Fruit fly (Drosophila melanogaster) whole organism, embryonic: ENCODE data around the gene CG13833.
A peak's percentile ranks its signal among the peaks of the same experiment; 100 is the strongest.

Experiments used
- Bdp1 ChIP-seq: fragments of 200-800 bp; sonication (Bioruptor generic); optimal IDR thresholded peaks from 3 replicates; lab custom pipeline; 2016; ENCODE audit warnings: missing biosample characterization, missing genetic modification characterization
- CG10274 ChIP-seq: fragments of 200-800 bp; sonication (Bioruptor generic); optimal IDR thresholded peaks from 3 replicates; lab custom pipeline; 2017; ENCODE audit warnings: missing biosample characterization, mild to moderate bottlenecking, missing genetic modification characterization
- CG11247 ChIP-seq: fragments of 200-800 bp; sonication (Bioruptor generic); IDR thresholded peaks from 2 replicates; pipeline ENCODE4 v1.3.6; 2022; ENCODE audit warnings: missing biosample characterization, missing genetic modification characterization
- CG11696 ChIP-seq: fragments of 200-800 bp; sonication (Bioruptor generic); IDR thresholded peaks from 2 replicates; pipeline ENCODE4 v1.3.6; 2022; ENCODE audit warnings: missing biosample characterization, missing genetic modification characterization
- CG12659 ChIP-seq: fragments of 200-800 bp; sonication (Bioruptor generic); optimal IDR thresholded peaks from 3 replicates; lab custom pipeline; 2017; ENCODE audit warnings: mild to moderate bottlenecking, missing biosample characterization, missing genetic modification reagents, missing genetic modification characterization
- CG13287 ChIP-seq: fragments of 200-800 bp; sonication (Bioruptor generic); IDR thresholded peaks from 2 replicates; pipeline ENCODE4 v1.3.6; 2022; ENCODE audit warnings: missing biosample characterization, missing genetic modification characterization; ENCODE audit not compliant: partially characterized antibody
- CG13424 ChIP-seq: fragments of 200-800 bp; sonication (Bioruptor generic); optimal IDR thresholded peaks from 2 replicates; lab custom pipeline; 2019; ENCODE audit warnings: missing biosample characterization, mild to moderate bottlenecking, missing genetic modification characterization, moderate library complexity
- CG1603 ChIP-seq: fragments of 200-800 bp; sonication (Bioruptor generic); optimal IDR thresholded peaks from 2 replicates; lab custom pipeline; 2019; ENCODE audit warnings: missing biosample characterization, mild to moderate bottlenecking, missing genetic modification characterization, moderate library complexity
- CG17829 ChIP-seq: fragments of 200-800 bp; optimal IDR thresholded peaks from 2 replicates; lab custom pipeline; 2019; ENCODE audit warnings: missing biosample characterization, mild to moderate bottlenecking, missing genetic modification characterization, moderate library complexity
- CG17912 ChIP-seq: fragments of 200-800 bp; sonication (Bioruptor generic); optimal IDR thresholded peaks from 2 replicates; lab custom pipeline; 2018; ENCODE audit warnings: missing biosample characterization, mild to moderate bottlenecking, missing genetic modification characterization
- CG18011 ChIP-seq: fragments of 200-800 bp; sonication (Bioruptor generic); optimal IDR thresholded peaks from 2 replicates; lab custom pipeline; 2017; ENCODE audit warnings: missing biosample characterization, missing genetic modification characterization, mild to moderate bottlenecking, moderate library complexity, missing genotype
- CG2120 ChIP-seq: fragments of 200-800 bp; sonication (Bioruptor generic); optimal IDR thresholded peaks from 3 replicates; lab custom pipeline; 2016; ENCODE audit warnings: missing biosample characterization, missing genetic modification characterization
- CG3847 ChIP-seq: fragments of 200-800 bp; sonication (Bioruptor generic); IDR thresholded peaks from 2 replicates; pipeline ENCODE4 v1.3.6; 2022; ENCODE audit warnings: missing biosample characterization, missing genetic modification characterization
- CG6175 ChIP-seq: fragments of 200-800 bp; sonication (Bioruptor generic); IDR thresholded peaks from 3 replicates; pipeline ENCODE4 v1.3.6; 2022; ENCODE audit warnings: missing biosample characterization, missing genetic modification characterization
- CG8290 ChIP-seq, 3 experiments: fragments of 200-800 bp; sonication (Bioruptor generic); optimal IDR thresholded peaks; 2 replicates each; lab custom pipeline; 2016 to 2019; ENCODE audit warnings: missing biosample characterization in 3 of 3, missing genetic modification characterization in 3 of 3, mild to moderate bottlenecking in 2 of 3, moderate library complexity in 1 of 3
- CG8478 ChIP-seq: fragments of >200 bp; optimal IDR thresholded peaks from 2 replicates; lab custom pipeline; 2018
- Eip74EF ChIP-seq, 2 experiments: fragments of 200-800 bp in 1 of 2; fragments of >200 bp in 1 of 2; sonication (Bioruptor generic) in 1 of 2; optimal IDR thresholded peaks; 2 replicates each; lab custom pipeline; 2017 to 2019; ENCODE audit warnings: missing biosample characterization in 2 of 2, missing genetic modification characterization in 2 of 2, mild to moderate bottlenecking in 1 of 2, moderate library complexity in 1 of 2
- HLH3B ChIP-seq: fragments of 200-800 bp; sonication (Bioruptor generic); IDR thresholded peaks from 2 replicates; pipeline ENCODE4 v1.3.6; 2022; ENCODE audit warnings: missing biosample characterization, missing genetic modification characterization
- MTF-1 ChIP-seq: fragments of 200-800 bp; sonication (Bioruptor generic); optimal IDR thresholded peaks from 2 replicates; lab custom pipeline; 2018; ENCODE audit warnings: missing biosample characterization, mild to moderate bottlenecking, missing genetic modification characterization, borderline replicate concordance
- Med ChIP-seq: fragments of 200-800 bp; sonication (Bioruptor generic); peaks from one replicate; lab custom pipeline; 2016; ENCODE audit warnings: missing biosample characterization, missing genetic modification characterization, mild to moderate bottlenecking, inconsistent platforms, moderate library complexity
- Rfx ChIP-seq: fragments of 200-800 bp; sonication (Bioruptor generic); IDR thresholded peaks from 2 replicates; pipeline ENCODE4 v1.3.6; 2022; ENCODE audit warnings: missing biosample characterization, missing genetic modification characterization
- Sry-δ ChIP-seq: fragments of 200-800 bp; sonication (Bioruptor generic); optimal IDR thresholded peaks from 2 replicates; lab custom pipeline; 2016; ENCODE audit warnings: missing biosample characterization, missing genetic modification characterization
- Vsx1 ChIP-seq: fragments of 200-800 bp; sonication (Bioruptor generic); optimal IDR thresholded peaks from 2 replicates; lab custom pipeline; 2017; ENCODE audit warnings: missing biosample characterization, mild to moderate bottlenecking, missing genetic modification characterization, missing genetic modification reagents
- aop ChIP-seq: fragments of 200-800 bp; sonication (Bioruptor generic); IDR thresholded peaks from 2 replicates; pipeline ENCODE4 v1.3.6; 2022; ENCODE audit warnings: missing biosample characterization, missing genetic modification characterization
- ato ChIP-seq: fragments of 200-800 bp; sonication (Bioruptor generic); IDR thresholded peaks from 2 replicates; pipeline ENCODE4 v1.3.6; 2022; ENCODE audit warnings: missing biosample characterization, missing genetic modification characterization; ENCODE audit not compliant: partially characterized antibody
- cato ChIP-seq: fragments of 200-800 bp; sonication (Bioruptor generic); optimal IDR thresholded peaks from 2 replicates; lab custom pipeline; 2016; ENCODE audit warnings: missing biosample characterization, missing genetic modification characterization, borderline replicate concordance
- croc ChIP-seq: fragments of 200-800 bp; sonication (Bioruptor generic); conservative IDR thresholded peaks from 3 replicates; pipeline ENCODE4 v1.3.6; 2022; ENCODE audit warnings: missing biosample characterization, missing genetic modification characterization
- crol ChIP-seq: fragments of 200-800 bp; sonication (Bioruptor generic); IDR thresholded peaks from 2 replicates; pipeline ENCODE4 v1.3.6; 2022; ENCODE audit warnings: missing biosample characterization, missing genetic modification characterization
- ewg ChIP-seq: fragments of 200-800 bp; sonication (Bioruptor generic); optimal IDR thresholded peaks from 3 replicates; lab custom pipeline; 2017; ENCODE audit warnings: mild to moderate bottlenecking, missing biosample characterization, missing genetic modification reagents, missing genetic modification characterization
- grn ChIP-seq: fragments of 200-800 bp; sonication (Bioruptor generic); optimal IDR thresholded peaks from 3 replicates; lab custom pipeline; 2017; ENCODE audit warnings: missing biosample characterization, missing genetic modification characterization
- gt ChIP-seq: fragments of 200-800 bp; sonication (Bioruptor generic); IDR thresholded peaks from 2 replicates; pipeline ENCODE4 v1.3.6; 2022; ENCODE audit warnings: missing biosample characterization, missing genetic modification characterization
- insv ChIP-seq, 2 experiments: fragments of 200-800 bp; sonication (Bioruptor generic); optimal IDR thresholded peaks; 3 replicates each; lab custom pipeline; 2016 to 2018; ENCODE audit warnings: missing biosample characterization in 2 of 2, missing genetic modification characterization in 2 of 2
- inv ChIP-seq: fragments of 200-800 bp; sonication (Bioruptor generic); IDR thresholded peaks from 2 replicates; pipeline ENCODE4 v1.3.6; 2022; ENCODE audit warnings: missing biosample characterization, missing genetic modification characterization; ENCODE audit not compliant: partially characterized antibody
- lov ChIP-seq, 2 experiments: fragments of 200-800 bp in 1 of 2; fragments of >200 bp in 1 of 2; sonication (Bioruptor generic) in 1 of 2; IDR thresholded peaks in 1 of 2; optimal IDR thresholded peaks in 1 of 2; 2 replicates in 1 of 2; 3 replicates in 1 of 2; pipeline versions ENCODE4 v1.3.6 to Lab custom; 2017 to 2022; ENCODE audit warnings: missing biosample characterization in 1 of 2, missing genetic modification characterization in 1 of 2
- luna ChIP-seq: fragments of 200-800 bp; sonication (Bioruptor generic); optimal IDR thresholded peaks from 2 replicates; lab custom pipeline; 2016; ENCODE audit warnings: missing biosample characterization, missing genetic modification characterization
- mirr ChIP-seq: fragments of 200-800 bp; sonication (Bioruptor generic); optimal IDR thresholded peaks from 3 replicates; lab custom pipeline; 2018; ENCODE audit warnings: missing biosample characterization, mild to moderate bottlenecking, missing genetic modification characterization
- pros ChIP-seq: fragments of 200-800 bp; sonication (Bioruptor generic); optimal IDR thresholded peaks from 3 replicates; lab custom pipeline; 2019; ENCODE audit warnings: missing biosample characterization, mild to moderate bottlenecking, missing genetic modification characterization, moderate library complexity
- sd ChIP-seq: fragments of 200-800 bp; sonication (Bioruptor generic); optimal IDR thresholded peaks from 3 replicates; lab custom pipeline; 2018; ENCODE audit warnings: missing biosample characterization, mild to moderate bottlenecking, missing genetic modification characterization, moderate library complexity
- sens ChIP-seq: fragments of 200-800 bp; sonication (Bioruptor generic); peaks from one replicate; lab custom pipeline; 2016; ENCODE audit warnings: missing biosample characterization, missing genetic modification characterization
- slbo ChIP-seq: fragments of 200-800 bp; sonication (Bioruptor generic); IDR thresholded peaks from 2 replicates; pipeline ENCODE4 v1.3.6; 2022; ENCODE audit warnings: missing biosample characterization, missing genetic modification characterization
- stc ChIP-seq: fragments of 200-800 bp; sonication (Bioruptor generic); IDR thresholded peaks from 2 replicates; pipeline ENCODE4 v1.3.6; 2022; ENCODE audit warnings: missing biosample characterization, missing genetic modification characterization
- stwl ChIP-seq: fragments of 200-800 bp; sonication (Bioruptor generic); optimal IDR thresholded peaks from 3 replicates; lab custom pipeline; 2018; ENCODE audit warnings: missing biosample characterization, mild to moderate bottlenecking, missing genetic modification characterization, moderate library complexity
- tgo ChIP-seq: fragments of 200-800 bp; sonication (Bioruptor generic); IDR thresholded peaks from 3 replicates; pipeline ENCODE4 v1.3.6; 2022; ENCODE audit warnings: missing biosample characterization, missing genetic modification characterization
- trh ChIP-seq: fragments of 200-800 bp; sonication (Bioruptor generic); optimal IDR thresholded peaks from 2 replicates; lab custom pipeline; 2016; ENCODE audit warnings: missing biosample characterization, missing genetic modification characterization
- tup ChIP-seq: fragments of 200-800 bp; sonication (Bioruptor generic); optimal IDR thresholded peaks from 2 replicates; lab custom pipeline; 2016; ENCODE audit warnings: missing biosample characterization, mild to moderate bottlenecking, missing genetic modification characterization, moderate library complexity
- unpg ChIP-seq: fragments of 200-800 bp; sonication (Bioruptor generic); optimal IDR thresholded peaks from 3 replicates; lab custom pipeline; 2018; ENCODE audit warnings: missing biosample characterization, mild to moderate bottlenecking, missing genetic modification characterization, moderate library complexity
- wor ChIP-seq: fragments of 200-800 bp; sonication (Bioruptor generic); IDR thresholded peaks from 2 replicates; pipeline ENCODE4 v1.3.6; 2022; ENCODE audit warnings: missing biosample characterization, missing genetic modification characterization
- z ChIP-seq: fragments of 200-800 bp; sonication (Bioruptor generic); IDR thresholded peaks from 3 replicates; pipeline ENCODE4 v1.3.6; 2022; ENCODE audit warnings: missing biosample characterization, missing genetic modification characterization
- zf30C ChIP-seq: fragments of 200-800 bp; sonication (Bioruptor generic); optimal IDR thresholded peaks from 3 replicates; lab custom pipeline; 2018; ENCODE audit warnings: missing biosample characterization, mild to moderate bottlenecking, missing genetic modification characterization

The CG13833 gene

dm6 chr3R:23013482-23013881, 21.9 kb downstream of the CG13833 start (continued):
- TF ChIP-seq CG17829 (tag; lab: Kevin White, UChicago) = no peak
- TF ChIP-seq CG1603 (tag; lab: Kevin White, UChicago) = peak; percentile 19
- peak; percentile 72 for TF ChIP-seq Med
- no peak for TF ChIP-seq tgo
- TF ChIP-seq zf30C (GFP tag; lab: Kevin White, UChicago) = no peak
- TF ChIP-seq z (GFP tag; lab: Robert Waterston, UW) = no peak
- TF ChIP-seq sens (GFP tag; lab: Kevin White, UChicago) = peak; percentile 72
- peak; percentile 4 for TF ChIP-seq MTF-1
- TF ChIP-seq CG13424 = peak; percentile 3
- no peak for TF ChIP-seq CG12659 (GFP tag; lab: Kevin White, UChicago)
- TF ChIP-seq CG3847 (GFP tag; lab: Robert Waterston, UW) = 0 out of 2 replicates have a peak, but pooled peaks have one; percentile 7
- peak; percentile 17; the same call in 1 of the 2 replicates for TF ChIP-seq CG13287 (GFP tag; lab: Robert Waterston, UW)
- no peak for TF ChIP-seq insv (GFP tag; optimal IDR thresholded peaks at IDR 0.05; lab: Kevin White, UChicago)
- TF ChIP-seq unpg (GFP tag; lab: Kevin White, UChicago) = peak; percentile 29
- TF ChIP-seq inv = no peak
- TF ChIP-seq stc (GFP tag; lab: Robert Waterston, UW) = no peak
- TF ChIP-seq Rfx (GFP tag; lab: Robert Waterston, UW) = peak; percentile 43; the same call in 1 of the 2 replicates
- TF ChIP-seq stwl = peak; percentile 6
- TF ChIP-seq aop (GFP tag; lab: Robert Waterston, UW) = no peak
- TF ChIP-seq CG11696 (GFP tag; lab: Robert Waterston, UW) = 0 out of 2 replicates have a peak, but pooled peaks have one; percentile 32
- TF ChIP-seq mirr (GFP tag; lab: Kevin White, UChicago) = peak; percentile 35
- peak; percentile 74 for TF ChIP-seq Vsx1
- TF ChIP-seq Eip74EF (GFP tag; optimal IDR thresholded peaks at IDR 0.05; lab: Kevin White, UChicago) = peak in 1 of 2 experiments; percentile 52

dm6 chr3R:23012017-23012416, 23.3 kb downstream of the CG13833 start, which contains the start of gene CG6688:
CG6688 (plus strand) TSS chr3R:23012412.
- TF ChIP-seq tup (GFP tag; lab: Kevin White, UChicago) (no peak), HLH3B (GFP tag; lab: Robert Waterston, UW) (no peak), inv (no peak), luna (no peak), ewg (no peak), CG10274 (GFP tag; lab: Kevin White, UChicago) (no peak), grn (GFP tag; lab: Kevin White, UChicago) (peak; percentile 92), cato (GFP tag; lab: Kevin White, UChicago) (no peak), CG8290 (GFP tag; optimal IDR thresholded peaks at IDR 0.05; lab: Kevin White, UChicago) (no peak), CG8290 (tag; optimal IDR thresholded peaks at IDR 0.05; lab: Kevin White, UChicago) (peak in 1 of 2 experiments; percentile 7), CG6175 (GFP tag; lab: Robert Waterston, UW) (peak; percentile 75; the same call in 1 of the 3 replicates), slbo (GFP tag; lab: Robert Waterston, UW) (no peak), lov (optimal IDR thresholded peaks at IDR 0.05; lab: Kevin White, UChicago) (no peak), lov (GFP tag; IDR thresholded peaks at IDR 0.05; lab: Robert Waterston, UW) (no peak), Bdp1 (GFP tag; lab: Kevin White, UChicago) (no peak), Sry-δ (no peak), trh (no peak), CG18011 (GFP tag; lab: Kevin White, UChicago) (peak; percentile 74), ato (GFP tag; lab: Robert Waterston, UW) (no peak), crol (GFP tag; lab: Robert Waterston, UW) (no peak), croc (GFP tag; lab: Robert Waterston, UW) (no peak), CG2120 (GFP tag; lab: Kevin White, UChicago) (no peak), CG17912 (no peak), wor (GFP tag; lab: Robert Waterston, UW) (no peak), gt (GFP tag; lab: Robert Waterston, UW) (no peak), sens (GFP tag; lab: Kevin White, UChicago) (no peak), aop (GFP tag; lab: Robert Waterston, UW) (no peak), pros (GFP tag; lab: Kevin White, UChicago) (peak; percentile 6), sd (tag; lab: Kevin White, UChicago) (peak; percentile 90), CG8478 (lab: Kevin White, UChicago) (no peak), CG11247 (GFP tag; lab: Robert Waterston, UW) (no peak)
